Worm (Caenorhabditis elegans): ENCODE data around the gene str-134.

str-134 gene

DNA sequence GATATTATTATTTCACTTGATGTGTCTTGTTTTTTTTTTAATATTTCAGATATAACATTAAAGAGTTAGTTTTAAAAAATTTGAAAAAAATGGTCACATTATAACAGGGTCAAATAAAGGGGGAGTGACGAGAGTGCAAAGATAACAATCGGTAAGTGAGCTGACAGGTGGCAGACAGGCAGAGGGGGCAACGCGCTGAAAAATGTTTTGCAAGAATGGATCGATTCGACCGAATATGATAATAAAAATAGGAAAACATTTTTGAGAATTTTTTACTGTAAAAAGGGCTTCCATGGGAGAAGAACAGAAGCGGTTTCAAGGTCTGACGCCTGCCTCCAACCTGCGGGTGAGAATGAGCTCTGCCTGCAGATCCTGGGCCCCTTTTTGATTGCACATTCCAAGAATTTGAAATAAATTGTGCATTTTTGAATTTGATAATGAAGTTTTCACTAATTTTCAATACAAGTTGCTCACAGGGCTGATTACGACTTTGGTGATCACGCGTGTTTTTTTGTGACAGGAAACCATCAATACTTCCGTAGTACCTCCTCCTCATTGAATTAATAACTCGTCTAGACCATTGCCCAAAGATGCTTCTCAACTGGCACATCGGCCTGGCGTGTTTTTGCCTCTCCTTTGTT lies 43.8 kb upstream of the str-134 start, which contains the start of the genes ugt-29 and srx-5:
TSS of gene ugt-29 (minus strand) at position 101 of the 641 bp plus-strand sequence.
TSS of gene srx-5 (plus strand) at position 591 of the 641 bp plus-strand sequence.
- TF ChIP-seq elt-1 (tag; optimal IDR thresholded peaks at IDR 0.05): no peak
- TF ChIP-seq ceh-82 (tag; optimal IDR thresholded peaks at IDR 0.05): no peak
- no peak for TF ChIP-seq ama-1 (optimal IDR thresholded peaks at IDR 0.05)
- TF ChIP-seq nhr-25 (tag; optimal IDR thresholded peaks at IDR 0.05): no peak
- TF ChIP-seq dmd-4 (tag; optimal IDR thresholded peaks at IDR 0.05): no peak
- no peak for TF ChIP-seq nhr-129 (tag; optimal IDR thresholded peaks at IDR 0.05)
- TF ChIP-seq lin-11 (tag; optimal IDR thresholded peaks at IDR 0.05): no peak
- TF ChIP-seq aly-2 (tag; optimal IDR thresholded peaks at IDR 0.05): no peak
- no peak for TF ChIP-seq ztf-11 (tag; optimal IDR thresholded peaks at IDR 0.05)

DNA sequence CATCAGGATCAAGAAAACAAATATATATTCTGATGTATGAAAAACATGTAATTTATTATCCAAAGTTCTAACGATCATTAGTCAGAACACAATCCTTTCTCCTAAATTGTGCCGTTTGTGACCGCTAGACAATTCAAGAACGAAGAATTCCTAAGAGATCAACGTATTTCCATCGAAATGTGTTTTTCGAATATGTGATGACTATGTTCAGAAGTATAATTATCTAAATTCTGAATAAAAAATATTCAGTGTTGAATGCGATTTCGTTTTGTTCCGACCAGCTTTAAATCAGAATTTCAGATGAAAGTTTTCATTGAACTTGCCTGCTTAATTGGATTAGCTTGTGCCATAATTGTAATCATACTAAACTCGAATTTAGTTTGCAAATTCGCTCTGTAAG lies 41.2 kb upstream of the str-134 start, which contains the start of gene srbc-37:
TSS of gene srbc-37 (plus strand) at position 301 of the 400 bp plus-strand sequence.
- TF ChIP-seq ceh-82 (tag; optimal IDR thresholded peaks at IDR 0.05) (no peak), egl-27 (tag; optimal IDR thresholded peaks at IDR 0.05) (no peak), blmp-1 (tag; optimal IDR thresholded peaks at IDR 0.05; ENCODE audit: insufficient read depth) (no peak), nhr-25 (tag; optimal IDR thresholded peaks at IDR 0.05) (no peak), skn-1 (tag; optimal IDR thresholded peaks at IDR 0.05) (no peak), unc-62 (GFP tag; optimal IDR thresholded peaks at IDR 0.05) (no peak), nhr-237 (tag; optimal IDR thresholded peaks at IDR 0.05) (no peak), ztf-4 (tag; optimal IDR thresholded peaks at IDR 0.05) (no peak)

ce11 chrV:706918-707317 lies 36.5 kb upstream of the str-134 start, which contains the start of gene srbc-38:
srbc-38 (plus strand) TSS chrV:707218.
- TF ChIP-seq unc-55 (GFP tag; optimal IDR thresholded peaks at IDR 0.05): no peak
- TF ChIP-seq mbf-1 (tag; optimal IDR thresholded peaks at IDR 0.05): no peak
- TF ChIP-seq F13H6.1 (tag; optimal IDR thresholded peaks at IDR 0.05): no peak
- no peak for TF ChIP-seq nhr-23 (tag; optimal IDR thresholded peaks at IDR 0.05)
- TF ChIP-seq nhr-21 (tag; optimal IDR thresholded peaks at IDR 0.05): no peak
- TF ChIP-seq nhr-10 (tag; optimal IDR thresholded peaks at IDR 0.05): no peak
- TF ChIP-seq ZK546.5 (tag; optimal IDR thresholded peaks at IDR 0.05): no peak

DNA sequence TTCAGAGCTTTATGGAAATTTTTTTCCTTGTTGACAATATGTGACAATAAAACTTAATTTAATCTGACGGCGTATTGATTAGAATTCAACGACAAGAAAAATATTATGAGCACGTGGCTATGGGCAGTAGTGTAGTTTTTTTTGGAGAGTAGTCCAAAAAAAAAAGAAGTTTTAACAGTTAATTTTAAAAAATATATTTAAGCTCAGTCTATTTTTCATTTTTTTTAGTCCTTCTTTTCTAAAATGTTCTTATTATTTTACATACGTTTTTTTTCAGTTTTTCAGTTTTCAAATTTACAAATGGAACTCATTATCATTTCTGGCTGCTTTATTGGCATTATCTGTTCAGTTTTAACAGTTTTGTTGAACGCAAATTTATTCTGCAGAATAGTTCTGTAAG lies 34.6 kb upstream of the str-134 start, which contains the start of gene srbc-39:
TSS of gene srbc-39 (plus strand) at position 301 of the 400 bp plus-strand sequence.
- TF ChIP-seq ZK546.5 (tag; optimal IDR thresholded peaks at IDR 0.05) (no peak), ztf-4 (tag; optimal IDR thresholded peaks at IDR 0.05) (no peak), ztf-11 (tag; optimal IDR thresholded peaks at IDR 0.05) (no peak), ceh-82 (tag; optimal IDR thresholded peaks at IDR 0.05) (no peak), nhr-12 (tag; optimal IDR thresholded peaks at IDR 0.05) (no peak), sma-3 (GFP tag; optimal IDR thresholded peaks at IDR 0.05) (no peak)

DNA sequence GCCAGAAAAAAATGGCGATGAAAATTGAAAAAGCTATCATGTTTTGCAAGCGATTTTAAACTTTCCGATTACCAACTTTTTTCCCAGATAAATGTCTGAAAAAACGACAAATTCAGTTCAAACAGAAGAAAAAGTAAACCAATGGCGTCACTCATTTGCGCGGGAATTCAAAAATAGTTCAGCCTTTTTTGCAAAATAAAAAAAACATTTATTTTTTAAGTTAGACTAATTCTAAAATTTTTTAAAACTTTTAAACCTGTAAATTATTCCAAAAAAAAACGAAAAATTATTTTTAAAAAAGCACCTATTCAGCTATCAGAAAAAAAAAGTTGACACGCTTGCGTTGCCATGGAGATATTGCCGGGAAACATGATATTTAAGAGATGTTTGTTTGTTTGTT lies 30.6 kb upstream of the str-134 start, which contains the start of gene cyp-33C11:
TSS of gene cyp-33C11 (minus strand) at position 101 of the 400 bp plus-strand sequence.
- no peak for TF ChIP-seq sem-4 (tag; optimal IDR thresholded peaks at IDR 0.05)
- no peak for TF ChIP-seq nhr-25 (tag; optimal IDR thresholded peaks at IDR 0.05)
- TF ChIP-seq nhr-12 (tag; optimal IDR thresholded peaks at IDR 0.05): no peak
- no peak for TF ChIP-seq nhr-6 (tag; optimal IDR thresholded peaks at IDR 0.05)

DNA sequence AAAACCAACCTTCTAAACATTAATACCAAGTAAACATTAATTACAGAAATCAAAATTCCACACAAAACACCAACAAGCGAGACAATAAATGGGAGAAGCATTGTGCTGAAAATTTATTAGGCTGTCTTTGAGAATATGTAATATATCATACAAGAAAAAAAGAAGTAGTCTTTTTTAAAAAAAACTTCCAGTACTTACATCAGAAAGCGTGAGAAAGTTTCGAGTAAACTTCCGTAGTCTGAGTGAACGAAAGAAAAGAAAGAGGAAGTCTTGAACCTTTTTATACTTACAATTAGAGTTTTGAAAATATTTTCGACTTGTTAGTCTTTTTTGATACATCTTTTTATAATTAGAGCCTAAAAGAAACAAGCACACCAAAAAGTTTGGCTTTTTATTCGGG lies 23.7 kb upstream of the str-134 start, which contains the start of gene srbc-40:
TSS of gene srbc-40 (minus strand) at position 101 of the 400 bp plus-strand sequence.
- TF ChIP-seq nhr-25 (tag; optimal IDR thresholded peaks at IDR 0.05): no peak
- TF ChIP-seq nhr-21 (tag; optimal IDR thresholded peaks at IDR 0.05): no peak
- no peak for TF ChIP-seq dmd-4 (tag; optimal IDR thresholded peaks at IDR 0.05)
- no peak for TF ChIP-seq lin-39 (tag; optimal IDR thresholded peaks at IDR 0.05)
- TF ChIP-seq nhr-10 (tag; optimal IDR thresholded peaks at IDR 0.05): no peak
- TF ChIP-seq elt-1 (tag; optimal IDR thresholded peaks at IDR 0.05): no peak
- no peak for TF ChIP-seq aly-2 (tag; optimal IDR thresholded peaks at IDR 0.05)
- TF ChIP-seq peb-1 (tag; optimal IDR thresholded peaks at IDR 0.05): no peak
- no peak for TF ChIP-seq F13H6.1 (tag; optimal IDR thresholded peaks at IDR 0.05)
- no peak for TF ChIP-seq blmp-1 (tag; optimal IDR thresholded peaks at IDR 0.05; ENCODE audit: insufficient read depth)
- no peak for TF ChIP-seq ztf-1 (GFP tag; conservative IDR thresholded peaks at IDR 0.05)

Data from whole organism, L2 larva.